Worm (Caenorhabditis elegans) whole organism, L4 larva: ENCODE measurements around the gene tam-1.

Experiments
- F49E8.2 ChIP-seq: sonication (generic microtip); optimal IDR thresholded peaks from 2 replicates; lab custom pipeline; 2016; ENCODE audit warnings: missing compliant biosample characterization, mild to moderate bottlenecking, missing genetic modification characterization, borderline replicate concordance
- ZK546.5 ChIP-seq, 2 experiments: sonication (generic microtip); optimal IDR thresholded peaks; 2 replicates each; lab custom pipeline; 2017; ENCODE audit warnings: missing biosample characterization in 2 of 2, missing genetic modification characterization in 2 of 2
- arid-1 ChIP-seq: fragments of 200-800 bp; sonication (Bioruptor generic); conservative IDR thresholded peaks from 2 replicates; pipeline ENCODE4 v1.3.6; 2022; ENCODE audit warnings: missing genetic modification reagents, missing genetic modification characterization, missing compliant biosample characterization
- attf-4 ChIP-seq: sonication (generic microtip); optimal IDR thresholded peaks from 3 replicates; lab custom pipeline; 2017; ENCODE audit warnings: missing biosample characterization, missing genetic modification characterization
- ceh-28 ChIP-seq: fragments of 150-350 bp; optimal IDR thresholded peaks from 2 replicates; lab custom pipeline; 2014; ENCODE audit warnings: missing biosample characterization, missing genetic modification reagents, missing genetic modification characterization
- ceh-44 ChIP-seq: fragments of 200-800 bp; sonication (Bioruptor generic); IDR thresholded peaks from 2 replicates; pipeline ENCODE4 v1.3.6; 2022; ENCODE audit warnings: missing genetic modification reagents, missing genetic modification characterization, missing compliant biosample characterization
- ceh-82 ChIP-seq: sonication (generic microtip); optimal IDR thresholded peaks from 2 replicates; lab custom pipeline; 2017; ENCODE audit warnings: missing biosample characterization, missing genetic modification characterization
- daf-16 ChIP-seq, 3 experiments: sonication (generic microtip); optimal IDR thresholded peaks; 2 replicates each; lab custom pipeline; 2016 to 2017; ENCODE audit warnings: missing genetic modification characterization in 3 of 3, missing genetic modification reagents in 3 of 3, mild to moderate bottlenecking in 2 of 3, missing compliant biosample characterization in 2 of 3, missing biosample characterization in 1 of 3, moderate library complexity in 1 of 3
- dmd-6 ChIP-seq: fragments of 200-800 bp; sonication (Bioruptor generic); IDR thresholded peaks from 2 replicates; pipeline ENCODE4 v1.3.6; 2022; ENCODE audit warnings: missing genetic modification reagents, missing genetic modification characterization, missing compliant biosample characterization
- dmd-9 ChIP-seq: fragments of 200-800 bp; sonication (Bioruptor generic); IDR thresholded peaks from 2 replicates; pipeline ENCODE4 v1.3.6; 2022; ENCODE audit warnings: missing genetic modification reagents, missing genetic modification characterization, missing compliant biosample characterization
- duxl-1 ChIP-seq: sonication (generic microtip); optimal IDR thresholded peaks from 2 replicates; lab custom pipeline; 2016; ENCODE audit warnings: mild to moderate bottlenecking, missing genetic modification characterization, moderate library complexity, missing compliant biosample characterization; ENCODE audit not compliant: poor library complexity
- dve-1 ChIP-seq: sonication (generic microtip); optimal IDR thresholded peaks from 2 replicates; lab custom pipeline; 2017; ENCODE audit warnings: antibody characterized with exemption, mild to moderate bottlenecking, missing genetic modification characterization, missing compliant biosample characterization; ENCODE audit not compliant: insufficient read depth
- fkh-10 ChIP-seq: fragments of 150-350 bp; optimal IDR thresholded peaks from 2 replicates; lab custom pipeline; 2014; ENCODE audit warnings: missing biosample characterization, missing genetic modification reagents, missing genetic modification characterization
- fos-1 ChIP-seq: fragments of 150-350 bp; optimal IDR thresholded peaks from 2 replicates; lab custom pipeline; 2014; ENCODE audit warnings: missing biosample characterization, missing genetic modification characterization
- hif-1 ChIP-seq, 2 experiments: sonication (generic microtip); optimal IDR thresholded peaks; 2 replicates each; lab custom pipeline; 2016 to 2017; ENCODE audit warnings: missing compliant biosample characterization in 2 of 2, missing genetic modification characterization in 2 of 2, missing genetic modification reagents in 2 of 2, missing genotype in 2 of 2, mild to moderate bottlenecking in 1 of 2
- hlh-11 ChIP-seq: fragments of 200-800 bp; sonication (Bioruptor generic); optimal IDR thresholded peaks from 2 replicates; lab custom pipeline; 2018; ENCODE audit warnings: mild to moderate bottlenecking, missing genetic modification characterization, missing compliant biosample characterization
- hlh-30 ChIP-seq: sonication (generic microtip); optimal IDR thresholded peaks from 2 replicates; lab custom pipeline; 2017; ENCODE audit warnings: antibody characterized with exemption, mild to moderate bottlenecking, missing genetic modification characterization, missing compliant biosample characterization; ENCODE audit not compliant: insufficient read depth
- hmg-1.1 ChIP-seq: fragments of 200-800 bp; sonication (Bioruptor generic); IDR thresholded peaks from 2 replicates; pipeline ENCODE4 v1.3.6; 2022; ENCODE audit warnings: missing genetic modification reagents, missing genetic modification characterization, missing compliant biosample characterization
- lin-1 ChIP-seq: fragments of 200-800 bp; sonication (Bioruptor generic); IDR thresholded peaks from 2 replicates; pipeline ENCODE4 v1.3.6; 2022; ENCODE audit warnings: missing genetic modification reagents, missing genetic modification characterization, missing compliant biosample characterization
- lir-3 ChIP-seq: sonication (generic microtip); optimal IDR thresholded peaks from 2 replicates; lab custom pipeline; 2016; ENCODE audit warnings: mild to moderate bottlenecking, missing genetic modification characterization, missing compliant biosample characterization
- mdl-1 ChIP-seq, 2 experiments: fragments of 150-350 bp in 1 of 2; sonication (generic microtip) in 1 of 2; optimal IDR thresholded peaks; 2 replicates each; lab custom pipeline; 2014 to 2017; ENCODE audit warnings: missing biosample characterization in 2 of 2, missing genetic modification characterization in 2 of 2
- mdt-29 ChIP-seq: fragments of 200-800 bp; sonication (Bioruptor generic); IDR thresholded peaks from 2 replicates; pipeline ENCODE4 v1.3.6; 2022; ENCODE audit warnings: missing genetic modification reagents, missing genetic modification characterization, missing compliant biosample characterization
- mep-1 ChIP-seq: fragments of 150-350 bp; sonication (generic microtip); optimal IDR thresholded peaks from 3 replicates; lab custom pipeline; 2014; ENCODE audit warnings: missing biosample characterization, missing genetic modification characterization
- mes-2 ChIP-seq: sonication (generic microtip); optimal IDR thresholded peaks from 2 replicates; lab custom pipeline; 2016; ENCODE audit warnings: missing genotype, mild to moderate bottlenecking, missing genetic modification characterization, missing compliant biosample characterization; ENCODE audit not compliant: poor library complexity, severe bottlenecking
- mxl-2 ChIP-seq: fragments of 200-800 bp; sonication (Bioruptor generic); conservative IDR thresholded peaks from 2 replicates; pipeline ENCODE4 v1.3.6; 2022; ENCODE audit warnings: missing genetic modification reagents, missing genetic modification characterization, missing compliant biosample characterization
- nhr-11 ChIP-seq: fragments of 150-350 bp; optimal IDR thresholded peaks from 2 replicates; lab custom pipeline; 2014; ENCODE audit warnings: missing biosample characterization, missing genetic modification characterization
- nhr-28 ChIP-seq: fragments of 150-350 bp; optimal IDR thresholded peaks from 2 replicates; lab custom pipeline; 2014; ENCODE audit warnings: missing biosample characterization, missing genetic modification characterization
- nhr-77 ChIP-seq: fragments of 150-350 bp; optimal IDR thresholded peaks from 2 replicates; lab custom pipeline; 2014; ENCODE audit warnings: missing biosample characterization, missing genetic modification characterization
- php-3 ChIP-seq: fragments of 200-800 bp; sonication (Bioruptor generic); IDR thresholded peaks from 2 replicates; pipeline ENCODE4 v1.3.6; 2022; ENCODE audit warnings: missing genetic modification reagents, missing genetic modification characterization, missing compliant biosample characterization
- pqm-1 ChIP-seq: sonication (generic microtip); optimal IDR thresholded peaks from 2 replicates; lab custom pipeline; 2017; ENCODE audit warnings: missing biosample characterization, missing genetic modification characterization
- saeg-2 ChIP-seq: fragments of 200-800 bp; sonication (Bioruptor generic); IDR thresholded peaks from 2 replicates; pipeline ENCODE4 v1.3.6; 2022; ENCODE audit warnings: missing genetic modification reagents, missing genetic modification characterization, missing compliant biosample characterization
- tag-97 ChIP-seq: fragments of 200-800 bp; sonication (Bioruptor generic); IDR thresholded peaks from 2 replicates; pipeline ENCODE4 v1.3.6; 2022; ENCODE audit warnings: missing genetic modification characterization, missing compliant biosample characterization
- tra-1 ChIP-seq: fragments of 200-800 bp; sonication (Bioruptor generic); IDR thresholded peaks from 2 replicates; pipeline ENCODE4 v1.3.6; 2022; ENCODE audit warnings: missing genetic modification reagents, missing genetic modification characterization, missing compliant biosample characterization
- unc-62 ChIP-seq, 3 experiments: fragments of 150-350 bp in 1 of 3; sonication (generic microtip); optimal IDR thresholded peaks in 2 of 3; peaks in 1 of 3; 1 replicate in 1 of 3; 2 replicates in 2 of 3; lab custom pipeline; 2014 to 2017; ENCODE audit warnings: missing biosample characterization in 3 of 3, missing genetic modification characterization in 3 of 3, missing genetic modification reagents in 3 of 3, missing genotype in 1 of 3
- ztf-11 ChIP-seq: fragments of 150-350 bp; optimal IDR thresholded peaks from 2 replicates; lab custom pipeline; 2014; ENCODE audit warnings: missing biosample characterization, missing genetic modification characterization

tam-1 gene

DNA sequence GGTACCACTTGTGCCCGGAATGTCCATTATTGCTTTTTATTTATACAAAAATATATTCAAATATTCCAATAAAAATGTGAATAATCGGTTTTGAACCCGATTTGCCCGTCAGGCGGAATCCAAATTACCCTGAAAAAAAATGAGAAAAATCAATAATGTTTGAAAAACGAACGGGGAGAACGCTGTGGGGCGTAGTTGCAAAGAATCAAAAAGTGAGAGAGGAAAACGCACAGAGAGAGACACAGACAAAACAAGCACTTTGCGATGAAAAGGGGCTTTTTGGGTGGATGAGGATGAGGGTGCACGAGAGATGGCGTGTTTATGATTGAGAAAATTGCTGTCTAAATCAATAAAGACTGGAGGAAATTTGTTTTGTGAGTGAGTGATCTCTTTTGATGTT lies at the start of gene tam-1:
Gene tam-1 (minus strand): TSS at position 135 of the 400 bp plus-strand sequence.
- peak; percentile 48; the same call in 1 of the 2 replicates for TF ChIP-seq hmg-1.1 (GFP tag; lab: Robert Waterston, UW)
- peak; percentile 14 for TF ChIP-seq ceh-28
- peak; percentile 42 for TF ChIP-seq mes-2 (tag; lab: Kevin White, UChicago)
- TF ChIP-seq F49E8.2 (tag; lab: Kevin White, UChicago) = no peak
- TF ChIP-seq tag-97 (GFP tag; lab: Robert Waterston, UW) = no peak
- peak; percentile 3 for TF ChIP-seq mep-1 (tag; lab: Kevin White, UChicago)
- peak; percentile 3 for TF ChIP-seq hlh-30 (tag; lab: Kevin White, UChicago)

DNA sequence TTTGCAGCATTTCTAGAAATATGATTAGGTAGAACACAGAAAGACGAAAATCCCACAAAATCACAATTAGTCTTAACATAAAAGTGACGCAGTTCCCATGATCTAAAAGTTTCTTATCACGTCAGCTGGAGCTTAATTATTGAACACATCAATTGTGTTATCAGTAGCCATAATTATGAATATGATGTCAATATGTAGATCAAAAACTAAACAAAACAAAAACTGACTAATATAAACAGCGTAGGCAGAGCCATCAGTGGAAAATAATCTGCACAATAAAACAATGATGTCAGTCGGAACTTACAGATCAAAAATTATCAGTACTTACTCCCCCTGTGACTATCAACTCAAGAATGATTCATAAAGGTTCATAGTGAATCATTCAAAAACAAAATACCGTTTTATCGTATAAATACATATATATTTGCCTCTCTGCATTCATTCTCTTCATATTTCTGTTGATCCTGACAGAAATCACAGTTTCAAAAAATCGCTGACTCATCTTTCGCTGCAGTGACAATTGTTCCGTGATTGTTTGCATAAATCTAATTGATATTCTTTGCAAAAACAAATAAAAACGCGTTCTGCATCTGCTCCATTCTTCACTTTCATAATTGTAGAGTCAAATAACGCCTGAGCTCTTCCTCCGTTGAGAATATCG lies 49.4 kb upstream of the tam-1 start, which contains the start of gene srr-6:
Gene srr-6 (plus strand): TSS at position 611 of the 661 bp plus-strand sequence.
- TF ChIP-seq pqm-1 (tag; lab: Kevin White, UChicago) = peak; percentile 68
- peak; percentile 63 for TF ChIP-seq nhr-77 (tag; lab: Kevin White, UChicago)
- no peak for TF ChIP-seq mxl-2 (GFP tag; lab: Robert Waterston, UW)
- TF ChIP-seq php-3 (GFP tag; lab: Robert Waterston, UW) = peak; percentile 20; the same call in 1 of the 2 replicates
- no peak for TF ChIP-seq daf-16 (GFP tag; optimal IDR thresholded peaks at IDR 0.05; lab: Kevin White, UChicago)
- TF ChIP-seq daf-16 (tag; optimal IDR thresholded peaks at IDR 0.05; lab: Kevin White, UChicago) = peak; percentile 61
- TF ChIP-seq mdl-1 (tag; optimal IDR thresholded peaks at IDR 0.05; lab: Kevin White, UChicago) = peak in 1 of 2 experiments; percentile 42
- no peak for TF ChIP-seq ZK546.5 (tag; optimal IDR thresholded peaks at IDR 0.05; lab: Kevin White, UChicago)
- no peak for TF ChIP-seq attf-4
- peak; percentile 54 for TF ChIP-seq hlh-11
- TF ChIP-seq fos-1 (tag; lab: Kevin White, UChicago) = no peak
- TF ChIP-seq ceh-44 (GFP tag; lab: Robert Waterston, UW) = no peak
- no peak for TF ChIP-seq nhr-11 (tag; lab: Kevin White, UChicago)
- TF ChIP-seq mdt-29 = no peak
- peak in 1 of 2 experiments; percentile 15 for TF ChIP-seq hif-1 (tag; optimal IDR thresholded peaks at IDR 0.05; lab: Kevin White, UChicago)
- peak in 1 of 2 experiments; percentile 88 for TF ChIP-seq unc-62 (GFP tag; optimal IDR thresholded peaks at IDR 0.05 in 1 of 2; lab: Kevin White, UChicago)
- TF ChIP-seq unc-62 (tag; optimal IDR thresholded peaks at IDR 0.05; lab: Kevin White, UChicago) = no peak
- TF ChIP-seq nhr-28 (tag; lab: Kevin White, UChicago) = peak; percentile 53
- peak; percentile 66 for TF ChIP-seq dmd-6 (GFP tag; lab: Robert Waterston, UW)

DNA sequence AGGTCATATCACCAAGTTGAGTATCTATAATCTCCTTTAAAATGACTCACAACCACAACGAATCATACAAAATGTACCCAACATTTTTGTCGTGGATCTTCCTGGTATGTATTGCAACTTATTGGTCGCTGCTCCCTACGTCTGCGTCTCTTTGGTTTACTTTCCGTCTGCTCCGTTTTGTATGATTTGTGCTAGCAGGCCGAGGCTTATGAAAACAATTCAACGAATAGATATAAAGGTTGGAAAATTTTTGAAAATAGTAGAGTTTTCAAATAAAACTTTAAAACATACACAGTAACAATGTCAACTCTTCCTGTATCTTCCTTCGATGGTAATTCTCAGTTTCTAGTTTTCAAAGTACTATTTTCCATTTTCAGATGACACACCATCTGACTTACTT lies 38.5 kb upstream of the tam-1 start, which contains the start of gene srr-8:
Gene srr-8 (plus strand): TSS at position 301 of the 400 bp plus-strand sequence.
- TF ChIP-seq duxl-1 (tag; lab: Kevin White, UChicago) (no peak), mxl-2 (GFP tag; lab: Robert Waterston, UW) (no peak), dmd-6 (GFP tag; lab: Robert Waterston, UW) (peak; percentile 9; the same call in 1 of the 2 replicates), mdl-1 (tag; optimal IDR thresholded peaks at IDR 0.05; lab: Kevin White, UChicago) (no peak)

DNA sequence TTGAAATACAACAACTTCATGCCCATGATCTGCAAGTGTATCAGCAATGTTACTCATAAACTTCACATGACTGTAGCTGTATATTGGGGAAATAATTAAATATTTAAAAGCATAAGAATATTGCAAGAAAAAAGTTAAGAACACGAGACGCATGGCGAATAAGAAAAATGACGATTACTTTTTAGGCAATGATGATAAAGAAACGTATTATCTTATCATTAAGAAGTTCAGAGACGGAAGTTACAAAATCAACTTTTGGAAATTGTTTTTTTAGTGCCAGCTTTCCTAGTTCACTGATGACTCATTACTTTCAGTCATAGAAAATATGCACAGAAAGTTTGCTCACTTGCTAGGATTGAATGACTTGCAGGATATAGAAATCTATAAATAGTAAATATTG lies 37.5 kb upstream of the tam-1 start, which contains the start of gene ugt-7:
Gene ugt-7 (minus strand): TSS at position 161 of the 400 bp plus-strand sequence.
- TF ChIP-seq dmd-9 (no peak), nhr-28 (tag; lab: Kevin White, UChicago) (peak; percentile 42), pqm-1 (tag; lab: Kevin White, UChicago) (peak; percentile 72), nhr-77 (tag; lab: Kevin White, UChicago) (peak; percentile 11)

DNA sequence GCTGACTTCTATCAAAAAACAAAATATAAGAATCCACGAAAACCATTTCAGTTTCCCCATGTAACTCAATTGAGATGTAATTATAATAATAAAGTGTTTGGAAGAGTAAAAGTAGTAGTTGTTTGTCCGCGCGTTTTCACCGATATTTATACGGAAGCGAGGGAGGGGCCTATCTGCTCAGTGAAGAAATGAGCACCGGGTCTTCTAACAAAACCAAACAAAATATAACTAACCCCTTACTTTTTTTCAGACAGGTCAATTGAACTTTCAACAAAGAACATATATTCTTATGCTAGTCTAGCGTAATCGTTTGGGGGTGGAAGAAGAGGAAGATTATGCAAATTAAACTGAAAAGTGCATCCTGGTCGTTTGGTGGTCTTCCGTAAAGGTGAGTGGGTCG lies 32.3 kb upstream of the tam-1 start, which contains the start of gene ncx-9:
Gene ncx-9 (minus strand): TSS at position 101 of the 400 bp plus-strand sequence.
- TF ChIP-seq pqm-1 (tag; lab: Kevin White, UChicago) (no peak), lin-1 (no peak), ceh-82 (tag; lab: Kevin White, UChicago) (no peak), fos-1 (tag; lab: Kevin White, UChicago) (no peak), lir-3 (tag; lab: Kevin White, UChicago) (no peak), dve-1 (tag; lab: Kevin White, UChicago) (no peak), fkh-10 (no peak), tra-1 (no peak), saeg-2 (GFP tag; lab: Robert Waterston, UW) (no peak), arid-1 (GFP tag; lab: Robert Waterston, UW) (no peak), hlh-11 (no peak), ztf-11 (tag; lab: Kevin White, UChicago) (no peak)
